Fruit fly (Drosophila melanogaster): ENCODE measurements around the gene CG13088.

Gene CG13088

DNA sequence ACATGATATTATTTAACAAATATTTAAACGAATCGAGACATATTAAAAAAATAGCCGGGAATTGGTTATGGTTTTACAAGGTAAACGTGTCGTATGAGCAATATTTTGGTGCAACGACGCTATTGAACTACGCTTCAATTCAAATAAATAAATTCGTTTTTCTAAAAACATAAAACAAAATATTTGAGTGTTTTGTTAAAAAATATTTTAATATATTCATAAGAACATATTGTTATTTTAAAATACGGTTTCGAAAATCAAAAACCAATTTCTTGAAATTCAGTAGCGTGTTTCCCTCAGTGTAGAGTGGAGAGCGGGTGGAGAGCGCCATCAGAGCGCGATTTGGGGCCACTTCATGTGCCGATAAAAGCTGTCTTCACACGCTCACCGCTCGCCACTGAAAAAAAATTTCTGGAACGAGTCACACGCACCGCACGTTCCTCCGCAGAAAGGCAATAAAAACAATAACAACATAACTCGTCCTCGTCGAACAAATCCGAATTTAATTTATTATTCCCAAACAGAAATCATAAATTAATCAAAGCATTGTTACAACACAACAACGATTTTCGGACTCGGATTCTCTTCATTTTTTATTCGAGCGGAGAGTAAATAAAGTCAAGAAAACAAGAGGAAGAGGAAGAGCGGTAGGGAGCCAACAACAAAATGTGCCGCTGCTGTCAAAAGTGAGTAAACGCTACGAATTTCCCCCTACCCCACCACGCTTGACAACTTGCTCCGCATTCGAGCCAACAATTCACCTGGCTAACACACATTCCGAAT is 46.8 kb downstream of the CG13088 start:
- TF ChIP-seq CG8478 (optimal IDR thresholded peaks at IDR 0.05) (no peak), pan (optimal IDR thresholded peaks at IDR 0.05) (no peak), EcR (GFP tag; optimal IDR thresholded peaks at IDR 0.05) (no peak), psq (optimal IDR thresholded peaks at IDR 0.05) (no peak), Dll (optimal IDR thresholded peaks at IDR 0.05) (no peak), usp (GFP tag; optimal IDR thresholded peaks at IDR 0.05) (no peak)

DNA sequence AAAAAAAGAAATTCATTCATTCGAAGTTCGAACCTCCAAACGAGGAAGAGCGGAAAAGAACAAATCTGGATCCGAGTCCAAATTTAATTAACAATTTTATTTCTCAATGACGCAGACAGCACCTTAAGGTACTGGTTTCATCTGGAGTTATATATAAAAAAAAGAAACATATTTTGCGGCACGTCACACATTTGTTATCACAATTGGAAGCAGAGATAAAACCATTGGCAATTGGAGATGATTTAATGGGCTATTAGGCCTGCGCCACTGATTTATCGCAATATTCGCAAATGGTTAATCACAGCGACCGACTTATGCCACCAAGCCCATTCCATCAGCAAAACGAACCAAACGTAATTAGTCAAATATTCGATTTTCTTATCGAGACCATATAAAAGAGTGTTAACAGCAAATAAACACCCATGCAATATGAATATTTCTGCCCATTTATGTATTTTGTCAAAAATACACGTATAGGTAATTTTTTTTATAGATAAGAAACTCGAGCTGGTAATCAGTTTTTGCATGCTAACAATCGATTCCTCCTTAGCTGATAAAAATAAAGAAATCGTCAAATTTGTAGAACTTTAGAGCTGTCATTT is 49.8 kb downstream of the CG13088 start:
- TF ChIP-seq CG8478 (optimal IDR thresholded peaks at IDR 0.05) (no peak), pan (optimal IDR thresholded peaks at IDR 0.05) (no peak), psq (optimal IDR thresholded peaks at IDR 0.05) (no peak), EcR (GFP tag; optimal IDR thresholded peaks at IDR 0.05) (no peak), Dll (optimal IDR thresholded peaks at IDR 0.05) (no peak), usp (GFP tag; optimal IDR thresholded peaks at IDR 0.05) (no peak)

Measured in whole organism.